Worm (Caenorhabditis elegans) whole organism, L1 larva: ENCODE results near the gene nhr-43.

Experiments
- C16A3.4 ChIP-seq: fragments of 150-350 bp; optimal IDR thresholded peaks from 2 replicates; lab custom pipeline; 2014; ENCODE audit warnings: missing biosample characterization, missing genetic modification characterization
- C34B4.2 ChIP-seq: sonication (generic microtip); optimal IDR thresholded peaks from 2 replicates; lab custom pipeline; 2017; ENCODE audit warnings: mild to moderate bottlenecking, missing genetic modification characterization, missing compliant biosample characterization
- Y116A8C.19 ChIP-seq: sonication (generic microtip); optimal IDR thresholded peaks from 2 replicates; lab custom pipeline; 2016; ENCODE audit warnings: missing compliant biosample characterization, missing genetic modification characterization, borderline replicate concordance
- aha-1 ChIP-seq: fragments of 150-350 bp; optimal IDR thresholded peaks from 2 replicates; lab custom pipeline; 2014; ENCODE audit warnings: missing biosample characterization, missing genetic modification characterization
- ama-1 ChIP-seq: fragments of 150-350 bp; optimal IDR thresholded peaks from 2 replicates; lab custom pipeline; 2014
- ceh-63 ChIP-seq: fragments of 200-800 bp; sonication (Bioruptor generic); optimal IDR thresholded peaks from 2 replicates; lab custom pipeline; 2018; ENCODE audit warnings: mild to moderate bottlenecking, missing genetic modification characterization, missing compliant biosample characterization
- ceh-8 ChIP-seq: fragments of 200-800 bp; sonication (Bioruptor generic); optimal IDR thresholded peaks from 2 replicates; lab custom pipeline; 2018; ENCODE audit warnings: mild to moderate bottlenecking, missing genetic modification characterization, moderate library complexity, missing compliant biosample characterization
- ceh-82 ChIP-seq, 3 experiments: fragments of 150-350 bp in 1 of 3; sonication (generic microtip) in 2 of 3; optimal IDR thresholded peaks; 2 replicates each; lab custom pipeline; 2014 to 2017; ENCODE audit warnings: missing biosample characterization in 3 of 3, missing genetic modification characterization in 3 of 3
- ces-1 ChIP-seq: fragments of 150-350 bp; optimal IDR thresholded peaks from 2 replicates; lab custom pipeline; 2014; ENCODE audit warnings: missing biosample characterization, missing genetic modification reagents, missing genetic modification characterization
- dpl-1 ChIP-seq, 3 experiments: fragments of 150-350 bp in 2 of 3; sonication (generic microtip) in 1 of 3; optimal IDR thresholded peaks; 2 replicates each; lab custom pipeline; 2014 to 2017; ENCODE audit warnings: missing biosample characterization in 3 of 3, missing genetic modification characterization in 3 of 3, missing genetic modification reagents in 3 of 3
- dsc-1 ChIP-seq: sonication (generic microtip); optimal IDR thresholded peaks from 2 replicates; lab custom pipeline; 2016; ENCODE audit warnings: mild to moderate bottlenecking, missing genetic modification characterization, missing compliant biosample characterization
- efl-1 ChIP-seq, 4 experiments: fragments of 150-350 bp; optimal IDR thresholded peaks in 3 of 4; peaks in 1 of 4; 1 replicate in 1 of 4; 2 replicates in 3 of 4; lab custom pipeline; 2014; ENCODE audit warnings: missing biosample characterization in 2 of 4, missing genetic modification characterization in 2 of 4, missing genetic modification reagents in 2 of 4
- egl-13 ChIP-seq: sonication (generic microtip); optimal IDR thresholded peaks from 2 replicates; lab custom pipeline; 2016; ENCODE audit warnings: missing genotype, missing genetic modification reagents, missing genetic modification characterization, missing compliant biosample characterization
- egl-27 ChIP-seq, 2 experiments: fragments of 150-350 bp in 1 of 2; sonication (generic microtip); optimal IDR thresholded peaks; 3 replicates each; lab custom pipeline; 2017 to 2018; ENCODE audit warnings: missing biosample characterization in 2 of 2, missing genetic modification characterization in 2 of 2, missing genetic modification reagents in 2 of 2
- elt-3 ChIP-seq, 6 experiments: fragments of 150-350 bp in 1 of 6; sonication (generic microtip); optimal IDR thresholded peaks; 2 replicates each; lab custom pipeline; 2017 to 2018; ENCODE audit warnings: missing biosample characterization in 6 of 6, missing genetic modification characterization in 6 of 6, inconsistent platforms in 1 of 6
- fkh-10 ChIP-seq: sonication (generic microtip); optimal IDR thresholded peaks from 2 replicates; lab custom pipeline; 2017; ENCODE audit warnings: missing biosample characterization, missing genetic modification reagents, missing genetic modification characterization
- fkh-8 ChIP-seq: sonication (generic microtip); optimal IDR thresholded peaks from 2 replicates; lab custom pipeline; 2016; ENCODE audit warnings: mild to moderate bottlenecking, missing genetic modification characterization, missing compliant biosample characterization
- hlh-4 ChIP-seq: sonication (generic microtip); optimal IDR thresholded peaks from 2 replicates; lab custom pipeline; 2016; ENCODE audit warnings: mild to moderate bottlenecking, missing genetic modification characterization, missing compliant biosample characterization
- hpl-2 ChIP-seq: fragments of 150-350 bp; optimal IDR thresholded peaks from 2 replicates; lab custom pipeline; 2014; ENCODE audit warnings: missing biosample characterization, missing genetic modification reagents, missing genetic modification characterization
- isw-1 ChIP-seq: fragments of 200-800 bp; sonication (Bioruptor generic); IDR thresholded peaks from 2 replicates; pipeline ENCODE4 v1.3.6; 2022; ENCODE audit warnings: missing genetic modification characterization, missing compliant biosample characterization
- jun-1 ChIP-seq: fragments of 150-350 bp; optimal IDR thresholded peaks from 2 replicates; lab custom pipeline; 2014; ENCODE audit warnings: missing biosample characterization, missing genetic modification reagents, missing genetic modification characterization
- lin-14 ChIP-seq: fragments of 200-800 bp; sonication (Bioruptor generic); optimal IDR thresholded peaks from 2 replicates; lab custom pipeline; 2018; ENCODE audit warnings: mild to moderate bottlenecking, missing genetic modification characterization, moderate library complexity, missing compliant biosample characterization
- lin-15B ChIP-seq: fragments of 150-350 bp; sonication (generic microtip); optimal IDR thresholded peaks from 3 replicates; lab custom pipeline; 2014; ENCODE audit warnings: missing biosample characterization, missing genetic modification characterization
- lin-35 ChIP-seq, 2 experiments: fragments of 150-350 bp; optimal IDR thresholded peaks; 2 replicates each; lab custom pipeline; 2014; ENCODE audit warnings: missing biosample characterization in 2 of 2, missing genetic modification characterization in 2 of 2, missing genetic modification reagents in 2 of 2
- lsy-2 ChIP-seq, 2 experiments: fragments of 150-350 bp; optimal IDR thresholded peaks; 2 replicates each; lab custom pipeline; 2014; ENCODE audit warnings: missing biosample characterization in 2 of 2, missing genetic modification characterization in 2 of 2
- mab-9 ChIP-seq: fragments of 200-800 bp; sonication (Bioruptor generic); IDR thresholded peaks from 2 replicates; pipeline ENCODE4 v1.3.6; 2022; ENCODE audit warnings: missing genetic modification reagents, missing genetic modification characterization, missing compliant biosample characterization
- mdl-1 ChIP-seq, 2 experiments: fragments of 150-350 bp; optimal IDR thresholded peaks; 2 replicates each; lab custom pipeline; 2014 to 2017; ENCODE audit warnings: missing biosample characterization in 2 of 2, missing genetic modification characterization in 2 of 2, inconsistent platforms in 1 of 2
- mep-1 ChIP-seq: fragments of 150-350 bp; optimal IDR thresholded peaks from 2 replicates; lab custom pipeline; 2014; ENCODE audit warnings: missing biosample characterization, missing genetic modification characterization
- nhr-20 ChIP-seq: sonication (generic microtip); optimal IDR thresholded peaks from 2 replicates; lab custom pipeline; 2016; ENCODE audit warnings: mild to moderate bottlenecking, missing genetic modification characterization, missing compliant biosample characterization
- nhr-28 ChIP-seq: fragments of 150-350 bp; optimal IDR thresholded peaks from 2 replicates; lab custom pipeline; 2014; ENCODE audit warnings: missing biosample characterization, missing genetic modification characterization
- nhr-47 ChIP-seq: sonication (generic microtip); optimal IDR thresholded peaks from 2 replicates; lab custom pipeline; 2016; ENCODE audit warnings: mild to moderate bottlenecking, missing genetic modification characterization, moderate library complexity, missing compliant biosample characterization
- nhr-71 ChIP-seq: sonication (generic microtip); optimal IDR thresholded peaks from 2 replicates; lab custom pipeline; 2016; ENCODE audit warnings: mild to moderate bottlenecking, missing genetic modification characterization, moderate library complexity, missing compliant biosample characterization
- nhr-76 ChIP-seq: sonication (generic microtip); optimal IDR thresholded peaks from 2 replicates; lab custom pipeline; 2017; ENCODE audit warnings: missing biosample characterization, missing genetic modification characterization
- nhr-90 ChIP-seq: sonication (generic microtip); optimal IDR thresholded peaks from 2 replicates; lab custom pipeline; 2016; ENCODE audit warnings: mild to moderate bottlenecking, missing genetic modification characterization, missing compliant biosample characterization; ENCODE audit not compliant: poor library complexity
- pag-3 ChIP-seq: sonication (generic microtip); optimal IDR thresholded peaks from 2 replicates; lab custom pipeline; 2017; ENCODE audit warnings: missing genetic modification characterization, mild to moderate bottlenecking, missing compliant biosample characterization, antibody characterized with exemption, borderline replicate concordance; ENCODE audit not compliant: insufficient read depth
- pqm-1 ChIP-seq: sonication (generic microtip); optimal IDR thresholded peaks from 3 replicates; lab custom pipeline; 2017; ENCODE audit warnings: missing biosample characterization, missing genetic modification characterization
- skn-1 ChIP-seq: fragments of 150-350 bp; optimal IDR thresholded peaks from 2 replicates; lab custom pipeline; 2014; ENCODE audit warnings: missing biosample characterization, missing genetic modification characterization
- snpc-4 ChIP-seq: fragments of 150-350 bp; optimal IDR thresholded peaks from 2 replicates; lab custom pipeline; 2014; ENCODE audit warnings: missing biosample characterization, missing genetic modification characterization
- snu-23 ChIP-seq: sonication (generic microtip); optimal IDR thresholded peaks from 2 replicates; lab custom pipeline; 2016; ENCODE audit warnings: missing genetic modification characterization, missing compliant biosample characterization
- sox-4 ChIP-seq: sonication (generic microtip); optimal IDR thresholded peaks from 2 replicates; lab custom pipeline; 2016; ENCODE audit warnings: missing genetic modification characterization, missing compliant biosample characterization
- swsn-7 ChIP-seq: sonication (generic microtip); optimal IDR thresholded peaks from 2 replicates; lab custom pipeline; 2016; ENCODE audit warnings: missing genetic modification characterization, missing compliant biosample characterization
- tbx-2 ChIP-seq: sonication (generic microtip); optimal IDR thresholded peaks from 2 replicates; lab custom pipeline; 2016; ENCODE audit warnings: missing genetic modification characterization, missing compliant biosample characterization
- tlp-1 ChIP-seq: fragments of 150-350 bp; optimal IDR thresholded peaks from 2 replicates; lab custom pipeline; 2014; ENCODE audit warnings: missing biosample characterization, missing genetic modification characterization
- unc-130 ChIP-seq: fragments of 150-350 bp; optimal IDR thresholded peaks from 2 replicates; lab custom pipeline; 2017; ENCODE audit warnings: missing biosample characterization, missing genetic modification characterization, inconsistent platforms
- unc-86 ChIP-seq: sonication (generic microtip); optimal IDR thresholded peaks from 2 replicates; lab custom pipeline; 2016; ENCODE audit warnings: missing genetic modification characterization, missing compliant biosample characterization
- unc-98 ChIP-seq: fragments of 200-800 bp; sonication (Bioruptor generic); IDR thresholded peaks from 2 replicates; pipeline ENCODE4 v1.3.6; 2022; ENCODE audit warnings: missing genetic modification characterization, missing compliant biosample characterization
- vab-15 ChIP-seq: sonication (generic microtip); optimal IDR thresholded peaks from 2 replicates; lab custom pipeline; 2017; ENCODE audit warnings: missing genotype, mild to moderate bottlenecking, missing genetic modification characterization, missing compliant biosample characterization
- xbp-1 ChIP-seq: sonication (generic microtip); optimal IDR thresholded peaks from 2 replicates; lab custom pipeline; 2016; ENCODE audit warnings: missing genetic modification characterization, missing compliant biosample characterization
- zag-1 ChIP-seq: fragments of 150-350 bp; optimal IDR thresholded peaks from 2 replicates; lab custom pipeline; 2014; ENCODE audit warnings: missing biosample characterization, missing genetic modification characterization
- ztf-11 ChIP-seq, 2 experiments: sonication (generic microtip); optimal IDR thresholded peaks; 2 replicates each; lab custom pipeline; 2016 to 2017; ENCODE audit warnings: missing genetic modification characterization in 2 of 2, missing biosample characterization in 1 of 2, missing compliant biosample characterization in 1 of 2
- ztf-4 ChIP-seq: fragments of 150-350 bp; optimal IDR thresholded peaks from 2 replicates; lab custom pipeline; 2014; ENCODE audit warnings: missing biosample characterization, missing genetic modification characterization

The nhr-43 gene

DNA sequence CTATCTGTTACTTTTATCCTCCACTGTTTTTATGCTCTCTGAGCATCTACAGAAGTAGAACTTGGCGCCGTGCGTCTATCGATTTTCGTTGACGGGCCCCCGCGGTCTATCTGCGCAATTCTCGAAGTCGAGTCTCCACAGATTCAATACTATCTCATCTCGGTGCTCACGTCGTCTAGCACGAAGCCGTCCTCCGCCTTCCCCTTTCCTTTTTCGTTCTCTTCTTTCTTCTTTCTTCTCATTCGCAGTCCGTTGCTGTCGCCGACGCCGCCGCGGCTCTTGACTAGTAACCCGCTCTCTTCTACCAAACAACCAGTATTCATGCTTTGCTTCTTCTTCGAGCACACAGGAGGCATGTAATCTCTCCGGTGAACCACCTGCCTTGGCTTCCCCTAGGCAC is 28.3 kb upstream of the nhr-43 start:
- no peak for TF ChIP-seq mdl-1 (tag; optimal IDR thresholded peaks at IDR 0.05; lab: Kevin White, UChicago)
- no peak for TF ChIP-seq mep-1
- peak; percentile 39 for TF ChIP-seq tbx-2 (tag; lab: Kevin White, UChicago)
- no peak for TF ChIP-seq nhr-76 (tag; lab: Kevin White, UChicago)
- peak in 1 of 2 experiments; percentile 42 for TF ChIP-seq ztf-11 (tag; optimal IDR thresholded peaks at IDR 0.05; lab: Kevin White, UChicago)
- peak; percentile 3 for TF ChIP-seq nhr-20 (tag; lab: Kevin White, UChicago)
- no peak for TF ChIP-seq zag-1 (tag; lab: Kevin White, UChicago)
- no peak for TF ChIP-seq ztf-4 (tag; lab: Kevin White, UChicago)
- no peak for TF ChIP-seq nhr-28 (tag; lab: Kevin White, UChicago)
- TF ChIP-seq ceh-63 (GFP tag; lab: Kevin White, UChicago) = no peak
- no peak for TF ChIP-seq ces-1 (GFP tag; lab: Kevin White, UChicago)
- TF ChIP-seq lin-35 (GFP tag; optimal IDR thresholded peaks at IDR 0.05; lab: Kevin White, UChicago) = peak in 1 of 2 experiments; percentile 17
- TF ChIP-seq nhr-71 (tag; lab: Kevin White, UChicago) = peak; percentile 51
- TF ChIP-seq dsc-1 (tag; lab: Kevin White, UChicago) = peak; percentile 44
- TF ChIP-seq unc-86 (tag; lab: Kevin White, UChicago) = peak; percentile 59
- peak; percentile 45 for TF ChIP-seq snu-23 (GFP tag; lab: Kevin White, UChicago)
- TF ChIP-seq xbp-1 (tag; lab: Kevin White, UChicago) = peak; percentile 3
- TF ChIP-seq lin-14 (GFP tag; lab: Kevin White, UChicago) = peak; percentile 82
- peak; percentile 12 to 43 for TF ChIP-seq lsy-2 (tag; optimal IDR thresholded peaks at IDR 0.05; lab: Kevin White, UChicago)
- TF ChIP-seq pag-3 (tag; lab: Kevin White, UChicago) = no peak
- peak; percentile 89 for TF ChIP-seq fkh-8 (tag; lab: Kevin White, UChicago)
- peak in 1 of 3 experiments; percentile 20 for TF ChIP-seq dpl-1 (GFP tag; optimal IDR thresholded peaks at IDR 0.05; lab: Kevin White, UChicago)
- no peak for TF ChIP-seq pqm-1 (tag; lab: Kevin White, UChicago)
- TF ChIP-seq hlh-4 = no peak
- peak; percentile 30 for TF ChIP-seq ceh-8 (GFP tag; lab: Kevin White, UChicago)
- no peak for TF ChIP-seq unc-98 (GFP tag; lab: Robert Waterston, UW)
- peak; percentile 28 for TF ChIP-seq isw-1 (GFP tag; lab: Robert Waterston, UW)
- TF ChIP-seq aha-1 = no peak
- no peak for TF ChIP-seq elt-3 (tag; optimal IDR thresholded peaks at IDR 0.05; lab: Kevin White, UChicago)
- TF ChIP-seq efl-1 (optimal IDR thresholded peaks at IDR 0.05; lab: Kevin White, UChicago) = peak; percentile 7 to 26
- TF ChIP-seq efl-1 (GFP tag; optimal IDR thresholded peaks at IDR 0.05 in 1 of 2; lab: Kevin White, UChicago) = no peak
- TF ChIP-seq C16A3.4 (tag; lab: Kevin White, UChicago) = no peak
- TF ChIP-seq hpl-2 (GFP tag; lab: Kevin White, UChicago) = no peak
- no peak for TF ChIP-seq snpc-4 (tag; lab: Kevin White, UChicago)
- no peak for TF ChIP-seq lin-15B (tag; lab: Kevin White, UChicago)
- peak; percentile 41 for TF ChIP-seq swsn-7 (tag; lab: Kevin White, UChicago)
- TF ChIP-seq jun-1 (tag; lab: Kevin White, UChicago) = no peak
- TF ChIP-seq egl-27 (tag; optimal IDR thresholded peaks at IDR 0.05; lab: Kevin White, UChicago) = no peak
- no peak for TF ChIP-seq unc-130 (tag; lab: Kevin White, UChicago)
- no peak for TF ChIP-seq ama-1 (lab: Kevin White, UChicago)
- no peak for TF ChIP-seq tlp-1
- TF ChIP-seq vab-15 = no peak
- TF ChIP-seq fkh-10 (GFP tag; lab: Kevin White, UChicago) = peak; percentile 38
- peak; percentile 55 for TF ChIP-seq nhr-47 (tag; lab: Kevin White, UChicago)
- TF ChIP-seq sox-4 (tag; lab: Kevin White, UChicago) = peak; percentile 42
- no peak for TF ChIP-seq egl-13 (tag; lab: Kevin White, UChicago)
- TF ChIP-seq C34B4.2 = no peak
- no peak for TF ChIP-seq skn-1 (tag; lab: Kevin White, UChicago)
- no peak for TF ChIP-seq Y116A8C.19
- TF ChIP-seq nhr-90 (tag; lab: Kevin White, UChicago) = no peak
- TF ChIP-seq ceh-82 (tag; optimal IDR thresholded peaks at IDR 0.05; lab: Kevin White, UChicago) = peak in 2 of 3 experiments; percentile 28 to 63
- TF ChIP-seq mab-9 = no peak
